Fruit fly (Drosophila melanogaster) whole organism, prepupa: ENCODE measurements around the gene mib1.

Experiments
- Blimp-1 ChIP-seq: fragments of 200-800 bp; sonication (Bioruptor generic); optimal IDR thresholded peaks from 3 replicates; lab custom pipeline; 2017; ENCODE audit warnings: missing biosample characterization, missing genetic modification characterization, mild to moderate bottlenecking, moderate library complexity, missing genetic modification reagents
- CG10669 ChIP-seq: fragments of 200-800 bp; sonication (Bioruptor generic); optimal IDR thresholded peaks from 3 replicates; lab custom pipeline; 2018; ENCODE audit warnings: missing biosample characterization, mild to moderate bottlenecking, missing genetic modification characterization, moderate library complexity
- CG11762 ChIP-seq: fragments of 200-800 bp; sonication (Bioruptor generic); optimal IDR thresholded peaks from 3 replicates; lab custom pipeline; 2016; ENCODE audit warnings: missing biosample characterization, missing genetic modification characterization; ENCODE audit not compliant: insufficient read depth
- CG11902 ChIP-seq: fragments of 200-800 bp; sonication (Bioruptor generic); optimal IDR thresholded peaks from 3 replicates; lab custom pipeline; 2016; ENCODE audit warnings: missing biosample characterization, missing genetic modification characterization
- CG1621 ChIP-seq: fragments of 200-800 bp; sonication (Bioruptor generic); optimal IDR thresholded peaks from 3 replicates; lab custom pipeline; 2018; ENCODE audit warnings: missing biosample characterization, mild to moderate bottlenecking, missing genetic modification characterization
- CG16779 ChIP-seq: fragments of 200-800 bp; sonication (Bioruptor generic); optimal IDR thresholded peaks from 3 replicates; lab custom pipeline; 2017; ENCODE audit warnings: missing biosample characterization, mild to moderate bottlenecking, missing genetic modification characterization
- CG3032 ChIP-seq: fragments of 200-800 bp; optimal IDR thresholded peaks from 2 replicates; lab custom pipeline; 2019; ENCODE audit warnings: missing biosample characterization, mild to moderate bottlenecking, missing genetic modification characterization, moderate library complexity
- CG31627 ChIP-seq: fragments of 200-800 bp; sonication (Bioruptor generic); optimal IDR thresholded peaks from 3 replicates; lab custom pipeline; 2016; ENCODE audit warnings: missing biosample characterization, missing genetic modification characterization
- CG34406 ChIP-seq: fragments of 200-800 bp; sonication (Bioruptor generic); optimal IDR thresholded peaks from 3 replicates; lab custom pipeline; 2016; ENCODE audit warnings: missing biosample characterization, missing genetic modification characterization
- CG4318 ChIP-seq: fragments of 200-800 bp; sonication (Bioruptor generic); optimal IDR thresholded peaks from 3 replicates; lab custom pipeline; 2017; ENCODE audit warnings: missing biosample characterization, mild to moderate bottlenecking, missing genetic modification characterization
- CG6163 ChIP-seq: fragments of 200-800 bp; sonication (Bioruptor generic); IDR thresholded peaks from 3 replicates; pipeline ENCODE4 v1.3.6; 2022; ENCODE audit warnings: missing biosample characterization, missing genetic modification characterization
- CG6808 ChIP-seq: fragments of 200-800 bp; sonication (Bioruptor generic); optimal IDR thresholded peaks from 3 replicates; lab custom pipeline; 2017; ENCODE audit warnings: missing biosample characterization, missing genetic modification characterization, mild to moderate bottlenecking, moderate library complexity, missing genetic modification reagents
- CG6854 ChIP-seq: fragments of 200-800 bp; sonication (Bioruptor generic); optimal IDR thresholded peaks from 2 replicates; lab custom pipeline; 2017; ENCODE audit warnings: missing biosample characterization, mild to moderate bottlenecking, missing genetic modification characterization
- CG7368 ChIP-seq: fragments of 200-800 bp; sonication (Bioruptor generic); optimal IDR thresholded peaks from 3 replicates; lab custom pipeline; 2016; ENCODE audit warnings: missing biosample characterization, missing genetic modification characterization
- CG8119 ChIP-seq: fragments of 200-800 bp; sonication (Bioruptor generic); IDR thresholded peaks from 3 replicates; pipeline ENCODE4 v1.3.6; 2022; ENCODE audit warnings: missing biosample characterization, missing genetic modification characterization
- CG8319 ChIP-seq: fragments of 200-800 bp; sonication (Bioruptor generic); optimal IDR thresholded peaks from 3 replicates; lab custom pipeline; 2016; ENCODE audit warnings: missing biosample characterization, missing genetic modification characterization
- CG8632 ChIP-seq: fragments of 200-800 bp; sonication (Bioruptor generic); optimal IDR thresholded peaks from 3 replicates; lab custom pipeline; 2016; ENCODE audit warnings: missing biosample characterization, missing genetic modification characterization
- CG9139 ChIP-seq: fragments of 200-800 bp; sonication (Bioruptor generic); optimal IDR thresholded peaks from 3 replicates; lab custom pipeline; 2017; ENCODE audit warnings: missing biosample characterization, mild to moderate bottlenecking, missing genetic modification characterization
- Eip75B ChIP-seq: fragments of 200-800 bp; sonication (Bioruptor generic); optimal IDR thresholded peaks from 3 replicates; lab custom pipeline; 2016; ENCODE audit warnings: missing biosample characterization, missing genetic modification characterization
- Eip78C ChIP-seq: fragments of 200-800 bp; sonication (Bioruptor generic); peaks from one replicate; lab custom pipeline; 2016; ENCODE audit warnings: missing biosample characterization, missing genetic modification characterization
- Eip93F ChIP-seq: fragments of 200-800 bp; sonication (Bioruptor generic); optimal IDR thresholded peaks from 2 replicates; lab custom pipeline; 2016; ENCODE audit warnings: missing biosample characterization, mild to moderate bottlenecking, missing genetic modification characterization
- Ets96B ChIP-seq: fragments of 200-800 bp; optimal IDR thresholded peaks from 2 replicates; lab custom pipeline; 2019; ENCODE audit warnings: missing biosample characterization, mild to moderate bottlenecking, missing genetic modification characterization, moderate library complexity
- Hr39 ChIP-seq: fragments of 200-800 bp; sonication (Bioruptor generic); optimal IDR thresholded peaks from 2 replicates; lab custom pipeline; 2016; ENCODE audit warnings: missing biosample characterization, missing genetic modification characterization
- Hr4 ChIP-seq: fragments of 200-800 bp; sonication (Bioruptor generic); optimal IDR thresholded peaks from 3 replicates; lab custom pipeline; 2016; ENCODE audit warnings: missing biosample characterization, missing genetic modification characterization
- Met ChIP-seq: fragments of 200-800 bp; sonication (Bioruptor generic); optimal IDR thresholded peaks from 3 replicates; lab custom pipeline; 2016; ENCODE audit warnings: missing biosample characterization, missing genetic modification characterization
- Smox ChIP-seq: fragments of 200-800 bp; sonication (Bioruptor generic); optimal IDR thresholded peaks from 3 replicates; lab custom pipeline; 2016; ENCODE audit warnings: missing biosample characterization, missing genetic modification characterization
- Sox102F ChIP-seq: fragments of 200-800 bp; sonication (Bioruptor generic); optimal IDR thresholded peaks from 2 replicates; lab custom pipeline; 2016; ENCODE audit warnings: missing biosample characterization, mild to moderate bottlenecking, missing genetic modification characterization
- Sox14 ChIP-seq: fragments of 200-800 bp; sonication (Bioruptor generic); optimal IDR thresholded peaks from 3 replicates; lab custom pipeline; 2016; ENCODE audit warnings: missing biosample characterization, missing genetic modification characterization
- Sox15 ChIP-seq: fragments of 200-800 bp; sonication (Bioruptor generic); optimal IDR thresholded peaks from 3 replicates; lab custom pipeline; 2016; ENCODE audit warnings: missing biosample characterization, missing genetic modification characterization
- acj6 ChIP-seq: fragments of 200-800 bp; sonication (Bioruptor generic); optimal IDR thresholded peaks from 3 replicates; lab custom pipeline; 2016; ENCODE audit warnings: missing biosample characterization, missing genetic modification characterization
- cyc ChIP-seq: fragments of 200-800 bp; sonication (Bioruptor generic); optimal IDR thresholded peaks from 3 replicates; lab custom pipeline; 2016; ENCODE audit warnings: missing biosample characterization, missing genetic modification characterization
- dac ChIP-seq: fragments of 200-800 bp; sonication (Bioruptor generic); optimal IDR thresholded peaks from 2 replicates; lab custom pipeline; 2017; ENCODE audit warnings: missing biosample characterization, mild to moderate bottlenecking, missing genetic modification characterization
- dsx ChIP-seq: fragments of 200-800 bp; optimal IDR thresholded peaks from 3 replicates; lab custom pipeline; 2019; ENCODE audit warnings: missing biosample characterization, mild to moderate bottlenecking, missing genetic modification characterization, moderate library complexity; ENCODE audit not compliant: poor library complexity, severe bottlenecking
- eg ChIP-seq: fragments of 200-800 bp; sonication (Bioruptor generic); IDR thresholded peaks from 3 replicates; pipeline ENCODE4 v1.3.6; 2022; ENCODE audit warnings: missing biosample characterization, missing genetic modification characterization
- esn ChIP-seq: fragments of 200-800 bp; sonication (Bioruptor generic); optimal IDR thresholded peaks from 2 replicates; lab custom pipeline; 2016; ENCODE audit warnings: missing biosample characterization, mild to moderate bottlenecking, missing genetic modification characterization, moderate library complexity
- fd59A ChIP-seq: fragments of 200-800 bp; sonication (Bioruptor generic); optimal IDR thresholded peaks from 2 replicates; lab custom pipeline; 2017; ENCODE audit warnings: missing biosample characterization, mild to moderate bottlenecking, missing genetic modification characterization, missing genetic modification reagents
- fd85E ChIP-seq: fragments of 200-800 bp; sonication (Bioruptor generic); optimal IDR thresholded peaks from 3 replicates; lab custom pipeline; 2016; ENCODE audit warnings: missing biosample characterization, missing genetic modification characterization
- fkh ChIP-seq: fragments of 200-800 bp; sonication (Bioruptor generic); optimal IDR thresholded peaks from 3 replicates; lab custom pipeline; 2017; ENCODE audit warnings: missing biosample characterization, mild to moderate bottlenecking, missing genetic modification characterization, moderate library complexity
- lz ChIP-seq: fragments of 200-800 bp; sonication (Bioruptor generic); optimal IDR thresholded peaks from 3 replicates; lab custom pipeline; 2016; ENCODE audit warnings: missing biosample characterization, missing genetic modification characterization
- net ChIP-seq: fragments of 200-800 bp; sonication (Bioruptor generic); optimal IDR thresholded peaks from 3 replicates; lab custom pipeline; 2016; ENCODE audit warnings: missing biosample characterization, missing genetic modification characterization
- pdm3 ChIP-seq: fragments of 200-800 bp; sonication (Bioruptor generic); optimal IDR thresholded peaks from 3 replicates; lab custom pipeline; 2016; ENCODE audit warnings: missing biosample characterization, missing genetic modification characterization
- salr ChIP-seq, 2 experiments: fragments of 200-800 bp; sonication (Bioruptor generic); optimal IDR thresholded peaks; 3 replicates each; lab custom pipeline; 2016 to 2018; ENCODE audit warnings: missing biosample characterization in 2 of 2, missing genetic modification characterization in 2 of 2, mild to moderate bottlenecking in 1 of 2
- spab ChIP-seq: fragments of 200-800 bp; sonication (Bioruptor generic); optimal IDR thresholded peaks from 2 replicates; lab custom pipeline; 2017; ENCODE audit warnings: missing biosample characterization, mild to moderate bottlenecking, missing genetic modification characterization, missing genetic modification reagents
- ss ChIP-seq, 2 experiments: fragments of 200-800 bp; sonication (Bioruptor generic); optimal IDR thresholded peaks; 2 replicates in 1 of 2; 3 replicates in 1 of 2; lab custom pipeline; 2017 to 2018; ENCODE audit warnings: mild to moderate bottlenecking in 2 of 2, missing biosample characterization in 2 of 2, missing genetic modification characterization in 2 of 2, moderate library complexity in 1 of 2
- svp ChIP-seq: fragments of 200-800 bp; sonication (Bioruptor generic); peaks from one replicate; lab custom pipeline; 2016; ENCODE audit warnings: missing biosample characterization, missing genetic modification characterization
- topi ChIP-seq: fragments of 200-800 bp; sonication (Bioruptor generic); optimal IDR thresholded peaks from 3 replicates; lab custom pipeline; 2016; ENCODE audit warnings: missing biosample characterization, missing genetic modification characterization
- vri ChIP-seq: fragments of 200-800 bp; sonication (Bioruptor generic); optimal IDR thresholded peaks from 3 replicates; lab custom pipeline; 2016; ENCODE audit warnings: missing biosample characterization, mild to moderate bottlenecking, missing genetic modification characterization

Gene mib1

DNA sequence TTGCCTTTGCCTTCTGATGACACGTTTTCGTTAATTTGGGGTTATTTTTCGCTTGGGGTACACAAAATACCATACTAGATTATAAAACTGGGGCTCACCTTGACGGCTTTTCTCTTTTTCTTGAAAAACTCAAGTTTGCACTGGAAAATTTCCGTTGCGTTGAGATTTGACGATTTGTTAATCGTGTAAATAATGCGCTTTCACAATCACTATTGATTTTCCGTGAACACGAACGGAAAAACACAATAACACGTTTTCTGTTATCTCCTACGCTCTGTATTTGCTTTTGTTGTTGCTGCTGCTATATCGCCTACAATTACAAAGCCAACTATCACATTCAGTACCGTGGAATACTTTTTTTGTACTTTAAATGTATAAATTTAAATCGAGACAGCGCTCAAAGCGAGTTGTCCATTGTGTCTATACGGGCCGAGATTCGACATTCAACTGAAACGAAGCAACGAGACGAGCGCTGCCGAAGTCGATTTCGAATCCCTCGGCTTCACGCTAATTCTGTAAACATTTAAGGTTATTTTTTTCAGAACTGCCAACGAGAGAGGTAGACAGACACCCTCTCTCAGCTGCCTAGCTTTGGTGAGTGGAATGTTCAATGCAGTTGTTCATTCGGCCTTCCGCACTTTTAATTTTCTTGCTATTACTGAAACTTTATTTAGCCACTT lies 34.9 kb upstream of the mib1 start (continued):
- TF ChIP-seq CG34406 (GFP tag; lab: Kevin White, UChicago): no peak
- TF ChIP-seq CG6163 (GFP tag; lab: Robert Waterston, UW): peak; percentile 60; the same call in 2 of the 3 replicates
- TF ChIP-seq Ets96B (tag; lab: Kevin White, UChicago): no peak
- no peak for TF ChIP-seq CG3032 (tag; lab: Kevin White, UChicago)

DNA sequence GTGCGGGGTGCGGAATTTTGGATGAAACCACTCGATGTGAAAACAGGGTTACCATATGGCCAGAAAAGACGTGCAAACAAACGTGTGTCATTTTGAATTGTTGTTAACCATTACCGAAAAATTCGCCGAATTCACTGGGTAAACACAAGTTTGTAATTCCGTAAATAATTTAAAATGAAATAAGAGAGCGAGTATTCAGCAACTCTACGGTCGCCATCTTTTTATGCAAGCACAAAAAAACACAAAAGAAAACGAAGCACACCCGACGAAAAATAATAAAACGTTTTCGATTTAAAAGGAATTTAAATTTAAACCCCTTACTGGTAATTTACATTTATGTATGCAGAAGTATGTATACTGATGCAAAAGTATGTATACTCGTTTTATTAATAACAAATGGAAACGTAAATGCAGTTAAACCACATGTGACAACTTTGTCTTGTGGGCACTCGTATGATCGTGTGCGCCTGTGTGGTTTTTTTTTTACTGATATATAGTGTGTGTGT lies 34.3 kb upstream of the mib1 start:
- TF ChIP-seq CG9139 (GFP tag; lab: Kevin White, UChicago): peak; percentile 87
- peak; percentile 73 for TF ChIP-seq Sox15
- peak; percentile 94 for TF ChIP-seq CG7368 (GFP tag; lab: Kevin White, UChicago)
- TF ChIP-seq esn (GFP tag; lab: Kevin White, UChicago): peak; percentile 95
- TF ChIP-seq CG8119: peak; percentile 98
- peak; percentile 95 for TF ChIP-seq pdm3 (GFP tag; lab: Kevin White, UChicago)
- peak; percentile 93 for TF ChIP-seq CG1621 (tag; lab: Kevin White, UChicago)
- TF ChIP-seq fd59A: peak; percentile 83
- peak; percentile 95 for TF ChIP-seq acj6
- TF ChIP-seq eg (GFP tag; lab: Robert Waterston, UW): peak; percentile 96
- peak; percentile 95 for TF ChIP-seq Sox102F (GFP tag; lab: Kevin White, UChicago)
- peak; percentile 94 for TF ChIP-seq lz (GFP tag; lab: Kevin White, UChicago)
- TF ChIP-seq Ets96B (tag; lab: Kevin White, UChicago): peak; percentile 92
- TF ChIP-seq svp (GFP tag; lab: Kevin White, UChicago): peak; percentile 96
- peak; percentile 96 for TF ChIP-seq Eip75B (GFP tag; lab: Kevin White, UChicago)
- peak; percentile 83 to 85 for TF ChIP-seq ss (GFP tag; optimal IDR thresholded peaks at IDR 0.05; lab: Kevin White, UChicago)
- TF ChIP-seq CG31627: peak; percentile 93
- TF ChIP-seq fd85E (GFP tag; lab: Kevin White, UChicago): peak; percentile 88
- TF ChIP-seq CG6808 (GFP tag; lab: Kevin White, UChicago): peak; percentile 89
- TF ChIP-seq CG11902 (GFP tag; lab: Kevin White, UChicago): peak; percentile 71
- peak; percentile 85 for TF ChIP-seq CG6854
- TF ChIP-seq dsx: peak; percentile 95
- peak; percentile 95 for TF ChIP-seq topi (GFP tag; lab: Kevin White, UChicago)
- TF ChIP-seq Hr39: peak; percentile 92
- peak; percentile 93 for TF ChIP-seq CG3032 (tag; lab: Kevin White, UChicago)
- peak; percentile 93 for TF ChIP-seq CG34406 (GFP tag; lab: Kevin White, UChicago)
- peak; percentile 90 for TF ChIP-seq CG10669 (GFP tag; lab: Kevin White, UChicago)
- TF ChIP-seq CG8632: peak; percentile 96
- TF ChIP-seq CG11762 (GFP tag; lab: Kevin White, UChicago): peak; percentile 94
- peak; percentile 87 for TF ChIP-seq spab
- peak; percentile 94 for TF ChIP-seq Hr4
- TF ChIP-seq Smox (GFP tag; lab: Kevin White, UChicago): peak; percentile 94
- TF ChIP-seq cyc: peak; percentile 92
- peak; percentile 98 for TF ChIP-seq CG6163 (GFP tag; lab: Robert Waterston, UW)
- TF ChIP-seq salr (GFP tag; optimal IDR thresholded peaks at IDR 0.05; lab: Kevin White, UChicago): peak; percentile 79 to 80
- peak; percentile 82 for TF ChIP-seq CG4318 (GFP tag; lab: Kevin White, UChicago)
- TF ChIP-seq dac (GFP tag; lab: Kevin White, UChicago): peak; percentile 64
- TF ChIP-seq CG16779 (tag; lab: Kevin White, UChicago): peak; percentile 93
- peak; percentile 96 for TF ChIP-seq Met
- TF ChIP-seq fkh (GFP tag; lab: Kevin White, UChicago): no peak
- TF ChIP-seq Blimp-1 (GFP tag; lab: Kevin White, UChicago): peak; percentile 62
- peak; percentile 96 for TF ChIP-seq Sox14
- peak; percentile 87 for TF ChIP-seq CG8319 (GFP tag; lab: Kevin White, UChicago)
- TF ChIP-seq vri: peak; percentile 97
- TF ChIP-seq Eip78C (GFP tag; lab: Kevin White, UChicago): peak; percentile 99
- peak; percentile 95 for TF ChIP-seq net
- peak; percentile 85 for TF ChIP-seq Eip93F
